Fruit fly (Drosophila melanogaster) whole organism, prepupa: Measurements from ENCODE around the gene Jhbp16.
A peak's percentile ranks its signal among the peaks of the same experiment; 100 is the strongest.

Experiments
- Blimp-1 ChIP-seq: fragments of 200-800 bp; sonication (Bioruptor generic); optimal IDR thresholded peaks from 3 replicates; lab custom pipeline; 2017; ENCODE audit warnings: missing biosample characterization, missing genetic modification characterization, mild to moderate bottlenecking, moderate library complexity, missing genetic modification reagents
- CG10631 ChIP-seq: fragments of 200-800 bp; sonication (Bioruptor generic); optimal IDR thresholded peaks from 2 replicates; lab custom pipeline; 2016; ENCODE audit warnings: missing biosample characterization, missing genetic modification characterization
- CG10669 ChIP-seq: fragments of 200-800 bp; sonication (Bioruptor generic); optimal IDR thresholded peaks from 3 replicates; lab custom pipeline; 2018; ENCODE audit warnings: missing biosample characterization, mild to moderate bottlenecking, missing genetic modification characterization, moderate library complexity
- CG11294 ChIP-seq: fragments of 200-800 bp; sonication (Bioruptor generic); IDR thresholded peaks from 2 replicates; pipeline ENCODE4 v1.3.6; 2022; ENCODE audit warnings: missing biosample characterization, missing genetic modification characterization
- CG11762 ChIP-seq: fragments of 200-800 bp; sonication (Bioruptor generic); optimal IDR thresholded peaks from 3 replicates; lab custom pipeline; 2016; ENCODE audit warnings: missing biosample characterization, missing genetic modification characterization; ENCODE audit not compliant: insufficient read depth
- CG1621 ChIP-seq: fragments of 200-800 bp; sonication (Bioruptor generic); optimal IDR thresholded peaks from 3 replicates; lab custom pipeline; 2018; ENCODE audit warnings: missing biosample characterization, mild to moderate bottlenecking, missing genetic modification characterization
- CG31627 ChIP-seq: fragments of 200-800 bp; sonication (Bioruptor generic); optimal IDR thresholded peaks from 3 replicates; lab custom pipeline; 2016; ENCODE audit warnings: missing biosample characterization, missing genetic modification characterization
- CG32006 ChIP-seq: fragments of 200-800 bp; sonication (Bioruptor generic); optimal IDR thresholded peaks from 3 replicates; lab custom pipeline; 2017; ENCODE audit warnings: missing biosample characterization, mild to moderate bottlenecking, missing genetic modification characterization
- CG34406 ChIP-seq: fragments of 200-800 bp; sonication (Bioruptor generic); optimal IDR thresholded peaks from 3 replicates; lab custom pipeline; 2016; ENCODE audit warnings: missing biosample characterization, missing genetic modification characterization
- CG3919 ChIP-seq: fragments of 200-800 bp; sonication (Bioruptor generic); optimal IDR thresholded peaks from 3 replicates; lab custom pipeline; 2016; ENCODE audit warnings: missing biosample characterization, missing genetic modification characterization
- CG4318 ChIP-seq: fragments of 200-800 bp; sonication (Bioruptor generic); optimal IDR thresholded peaks from 3 replicates; lab custom pipeline; 2017; ENCODE audit warnings: missing biosample characterization, mild to moderate bottlenecking, missing genetic modification characterization
- CG6276 ChIP-seq: fragments of 200-800 bp; sonication (Bioruptor generic); optimal IDR thresholded peaks from 2 replicates; lab custom pipeline; 2017; ENCODE audit warnings: missing biosample characterization, mild to moderate bottlenecking, missing genetic modification characterization
- CG6854 ChIP-seq: fragments of 200-800 bp; sonication (Bioruptor generic); optimal IDR thresholded peaks from 2 replicates; lab custom pipeline; 2017; ENCODE audit warnings: missing biosample characterization, mild to moderate bottlenecking, missing genetic modification characterization
- CG7368 ChIP-seq: fragments of 200-800 bp; sonication (Bioruptor generic); optimal IDR thresholded peaks from 3 replicates; lab custom pipeline; 2016; ENCODE audit warnings: missing biosample characterization, missing genetic modification characterization
- CG8119 ChIP-seq: fragments of 200-800 bp; sonication (Bioruptor generic); IDR thresholded peaks from 3 replicates; pipeline ENCODE4 v1.3.6; 2022; ENCODE audit warnings: missing biosample characterization, missing genetic modification characterization
- CG8319 ChIP-seq: fragments of 200-800 bp; sonication (Bioruptor generic); optimal IDR thresholded peaks from 3 replicates; lab custom pipeline; 2016; ENCODE audit warnings: missing biosample characterization, missing genetic modification characterization
- CG8632 ChIP-seq: fragments of 200-800 bp; sonication (Bioruptor generic); optimal IDR thresholded peaks from 3 replicates; lab custom pipeline; 2016; ENCODE audit warnings: missing biosample characterization, missing genetic modification characterization
- CG9139 ChIP-seq: fragments of 200-800 bp; sonication (Bioruptor generic); optimal IDR thresholded peaks from 3 replicates; lab custom pipeline; 2017; ENCODE audit warnings: missing biosample characterization, mild to moderate bottlenecking, missing genetic modification characterization
- Eip75B ChIP-seq: fragments of 200-800 bp; sonication (Bioruptor generic); optimal IDR thresholded peaks from 3 replicates; lab custom pipeline; 2016; ENCODE audit warnings: missing biosample characterization, missing genetic modification characterization
- Eip78C ChIP-seq: fragments of 200-800 bp; sonication (Bioruptor generic); peaks from one replicate; lab custom pipeline; 2016; ENCODE audit warnings: missing biosample characterization, missing genetic modification characterization
- Eip93F ChIP-seq: fragments of 200-800 bp; sonication (Bioruptor generic); optimal IDR thresholded peaks from 2 replicates; lab custom pipeline; 2016; ENCODE audit warnings: missing biosample characterization, mild to moderate bottlenecking, missing genetic modification characterization
- Ets21C ChIP-seq: fragments of 200-800 bp; sonication (Bioruptor generic); optimal IDR thresholded peaks from 3 replicates; lab custom pipeline; 2016; ENCODE audit warnings: missing biosample characterization, missing genetic modification characterization
- Ets96B ChIP-seq: fragments of 200-800 bp; optimal IDR thresholded peaks from 2 replicates; lab custom pipeline; 2019; ENCODE audit warnings: missing biosample characterization, mild to moderate bottlenecking, missing genetic modification characterization, moderate library complexity
- Gug ChIP-seq: fragments of 200-800 bp; sonication (Bioruptor generic); IDR thresholded peaks from 2 replicates; pipeline ENCODE4 v1.3.6; 2022; ENCODE audit warnings: missing biosample characterization, missing genetic modification characterization
- Hr38 ChIP-seq: sonication (Bioruptor generic); optimal IDR thresholded peaks from 2 replicates; lab custom pipeline; 2016; ENCODE audit warnings: missing biosample characterization, missing genetic modification characterization
- Hr39 ChIP-seq: fragments of 200-800 bp; sonication (Bioruptor generic); optimal IDR thresholded peaks from 2 replicates; lab custom pipeline; 2016; ENCODE audit warnings: missing biosample characterization, missing genetic modification characterization
- Hr4 ChIP-seq: fragments of 200-800 bp; sonication (Bioruptor generic); optimal IDR thresholded peaks from 3 replicates; lab custom pipeline; 2016; ENCODE audit warnings: missing biosample characterization, missing genetic modification characterization
- Lpt ChIP-seq: fragments of 200-800 bp; sonication (Bioruptor generic); optimal IDR thresholded peaks from 3 replicates; lab custom pipeline; 2016; ENCODE audit warnings: missing biosample characterization, missing genetic modification characterization
- Met ChIP-seq: fragments of 200-800 bp; sonication (Bioruptor generic); optimal IDR thresholded peaks from 3 replicates; lab custom pipeline; 2016; ENCODE audit warnings: missing biosample characterization, missing genetic modification characterization
- OdsH ChIP-seq: fragments of 200-800 bp; sonication (Bioruptor generic); optimal IDR thresholded peaks from 3 replicates; lab custom pipeline; 2016; ENCODE audit warnings: missing biosample characterization, missing genetic modification characterization
- Smox ChIP-seq: fragments of 200-800 bp; sonication (Bioruptor generic); optimal IDR thresholded peaks from 3 replicates; lab custom pipeline; 2016; ENCODE audit warnings: missing biosample characterization, missing genetic modification characterization
- Sox102F ChIP-seq: fragments of 200-800 bp; sonication (Bioruptor generic); optimal IDR thresholded peaks from 2 replicates; lab custom pipeline; 2016; ENCODE audit warnings: missing biosample characterization, mild to moderate bottlenecking, missing genetic modification characterization
- Sox14 ChIP-seq: fragments of 200-800 bp; sonication (Bioruptor generic); optimal IDR thresholded peaks from 3 replicates; lab custom pipeline; 2016; ENCODE audit warnings: missing biosample characterization, missing genetic modification characterization
- Sox15 ChIP-seq: fragments of 200-800 bp; sonication (Bioruptor generic); optimal IDR thresholded peaks from 3 replicates; lab custom pipeline; 2016; ENCODE audit warnings: missing biosample characterization, missing genetic modification characterization
- acj6 ChIP-seq: fragments of 200-800 bp; sonication (Bioruptor generic); optimal IDR thresholded peaks from 3 replicates; lab custom pipeline; 2016; ENCODE audit warnings: missing biosample characterization, missing genetic modification characterization
- dac ChIP-seq: fragments of 200-800 bp; sonication (Bioruptor generic); optimal IDR thresholded peaks from 2 replicates; lab custom pipeline; 2017; ENCODE audit warnings: missing biosample characterization, mild to moderate bottlenecking, missing genetic modification characterization
- dsx ChIP-seq: fragments of 200-800 bp; optimal IDR thresholded peaks from 3 replicates; lab custom pipeline; 2019; ENCODE audit warnings: missing biosample characterization, mild to moderate bottlenecking, missing genetic modification characterization, moderate library complexity; ENCODE audit not compliant: poor library complexity, severe bottlenecking
- esn ChIP-seq: fragments of 200-800 bp; sonication (Bioruptor generic); optimal IDR thresholded peaks from 2 replicates; lab custom pipeline; 2016; ENCODE audit warnings: missing biosample characterization, mild to moderate bottlenecking, missing genetic modification characterization, moderate library complexity
- fd59A ChIP-seq: fragments of 200-800 bp; sonication (Bioruptor generic); optimal IDR thresholded peaks from 2 replicates; lab custom pipeline; 2017; ENCODE audit warnings: missing biosample characterization, mild to moderate bottlenecking, missing genetic modification characterization, missing genetic modification reagents
- lz ChIP-seq: fragments of 200-800 bp; sonication (Bioruptor generic); optimal IDR thresholded peaks from 3 replicates; lab custom pipeline; 2016; ENCODE audit warnings: missing biosample characterization, missing genetic modification characterization
- net ChIP-seq: fragments of 200-800 bp; sonication (Bioruptor generic); optimal IDR thresholded peaks from 3 replicates; lab custom pipeline; 2016; ENCODE audit warnings: missing biosample characterization, missing genetic modification characterization
- pdm3 ChIP-seq: fragments of 200-800 bp; sonication (Bioruptor generic); optimal IDR thresholded peaks from 3 replicates; lab custom pipeline; 2016; ENCODE audit warnings: missing biosample characterization, missing genetic modification characterization
- salr ChIP-seq, 2 experiments: fragments of 200-800 bp; sonication (Bioruptor generic); optimal IDR thresholded peaks; 3 replicates each; lab custom pipeline; 2016 to 2018; ENCODE audit warnings: missing biosample characterization in 2 of 2, missing genetic modification characterization in 2 of 2, mild to moderate bottlenecking in 1 of 2
- spab ChIP-seq: fragments of 200-800 bp; sonication (Bioruptor generic); optimal IDR thresholded peaks from 2 replicates; lab custom pipeline; 2017; ENCODE audit warnings: missing biosample characterization, mild to moderate bottlenecking, missing genetic modification characterization, missing genetic modification reagents
- topi ChIP-seq: fragments of 200-800 bp; sonication (Bioruptor generic); optimal IDR thresholded peaks from 3 replicates; lab custom pipeline; 2016; ENCODE audit warnings: missing biosample characterization, missing genetic modification characterization

Gene Jhbp16

DNA sequence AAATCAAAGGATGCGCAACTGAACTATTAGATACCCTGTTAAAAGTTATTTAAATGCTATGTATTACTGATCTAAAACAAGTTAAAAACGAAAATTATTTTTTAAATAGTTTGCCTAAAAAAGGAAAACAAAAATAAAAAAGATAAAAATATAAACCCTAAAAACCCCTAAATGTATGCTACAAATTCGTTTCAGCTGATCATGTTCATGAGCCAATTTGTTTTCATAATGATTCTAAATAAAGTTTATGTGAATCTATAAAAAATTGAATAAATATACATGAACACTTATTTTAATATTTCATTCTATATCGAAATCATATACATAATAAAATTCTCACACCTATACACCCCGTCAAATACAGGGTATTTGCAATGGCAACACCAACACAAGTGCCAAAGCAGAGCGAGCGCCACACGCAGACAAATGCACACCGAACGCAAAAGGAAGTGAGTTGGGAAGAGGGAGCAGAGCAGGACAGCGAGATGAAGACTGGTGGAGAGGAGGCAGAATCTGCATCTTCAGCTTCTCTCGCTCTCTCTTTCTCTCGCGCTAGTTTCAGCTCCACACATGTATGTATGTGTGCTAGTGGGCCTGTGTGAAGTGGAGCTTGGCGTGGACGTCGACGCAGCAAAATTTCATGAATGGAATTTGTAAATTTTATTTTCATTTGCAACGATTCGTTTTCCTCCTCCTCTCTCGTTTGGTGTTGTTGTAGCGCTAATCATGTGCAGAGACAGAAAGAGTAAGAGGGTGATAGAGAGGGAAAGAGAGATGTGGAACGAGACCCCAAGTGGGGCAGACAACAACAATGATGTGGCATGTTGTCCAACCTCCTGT lies 12.9 kb upstream of the Jhbp16 start (continued):
- TF ChIP-seq Blimp-1 (GFP tag; lab: Kevin White, UChicago) (peak; percentile 39), Ets21C (GFP tag; lab: Kevin White, UChicago) (peak; percentile 26), CG11762 (GFP tag; lab: Kevin White, UChicago) (peak; percentile 84), CG8632 (peak; percentile 88), Eip93F (peak; percentile 28), Lpt (peak; percentile 58), CG4318 (GFP tag; lab: Kevin White, UChicago) (peak; percentile 91), Eip75B (GFP tag; lab: Kevin White, UChicago) (peak; percentile 77), CG34406 (peak; percentile 89), dsx (GFP tag; lab: Kevin White, UChicago) (peak; percentile 98), Hr4 (peak; percentile 85), topi (GFP tag; lab: Kevin White, UChicago) (peak; percentile 81), CG3919 (GFP tag; lab: Kevin White, UChicago) (peak; percentile 91), CG11294 (GFP tag; lab: Robert Waterston, UW) (peak; percentile 58; the same call in 1 of the 2 replicates), CG31627 (peak; percentile 65), Hr38 (GFP tag; lab: Kevin White, UChicago) (no peak), Sox14 (GFP tag; lab: Kevin White, UChicago) (peak; percentile 76), OdsH (GFP tag; lab: Kevin White, UChicago) (peak; percentile 90), CG8119 (GFP tag; lab: Robert Waterston, UW) (peak; percentile 91), spab (GFP tag; lab: Kevin White, UChicago) (peak; percentile 95), net (GFP tag; lab: Kevin White, UChicago) (peak; percentile 87), Gug (GFP tag; lab: Robert Waterston, UW) (peak; percentile 30), Hr39 (GFP tag; lab: Kevin White, UChicago) (peak; percentile 52), Sox15 (GFP tag; lab: Kevin White, UChicago) (peak; percentile 79), esn (peak; percentile 92), Met (GFP tag; lab: Kevin White, UChicago) (peak; percentile 81), CG9139 (GFP tag; lab: Kevin White, UChicago) (peak; percentile 90), salr (GFP tag; optimal IDR thresholded peaks at IDR 0.05; lab: Kevin White, UChicago) (peak; percentile 47 to 97), Smox (peak; percentile 75)

DNA sequence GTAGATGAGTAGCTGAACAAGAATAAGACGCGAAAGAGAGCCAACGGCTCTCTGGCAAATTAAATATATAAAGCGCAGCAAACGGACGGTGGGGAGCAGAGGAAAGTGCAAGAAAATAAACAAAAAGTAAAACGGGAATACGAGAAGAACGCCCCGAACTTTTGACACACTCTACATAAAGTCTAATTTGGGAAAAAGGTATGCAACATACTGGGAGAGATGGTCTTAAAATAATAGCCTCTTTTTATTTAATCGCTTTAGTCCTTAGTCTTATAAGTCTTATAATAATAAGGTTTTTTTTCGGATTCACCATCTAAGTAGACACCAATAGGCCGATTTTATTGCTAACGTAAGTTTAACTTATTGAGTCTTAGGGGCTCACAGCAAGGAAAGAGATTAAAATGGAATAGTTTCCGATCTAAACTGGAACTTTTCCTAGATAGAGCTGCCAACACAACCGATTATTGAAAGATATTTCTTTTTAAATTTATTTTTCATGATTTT lies 11.2 kb upstream of the Jhbp16 start:
- TF ChIP-seq acj6 (GFP tag; lab: Kevin White, UChicago) (peak; percentile 46), CG11294 (GFP tag; lab: Robert Waterston, UW) (no peak), pdm3 (GFP tag; lab: Kevin White, UChicago) (peak; percentile 45), Eip75B (GFP tag; lab: Kevin White, UChicago) (peak; percentile 64), Ets96B (peak; percentile 33), CG6276 (GFP tag; lab: Kevin White, UChicago) (peak; percentile 28), lz (GFP tag; lab: Kevin White, UChicago) (peak; percentile 46), CG3919 (GFP tag; lab: Kevin White, UChicago) (peak; percentile 46), Hr4 (peak; percentile 8), CG32006 (GFP tag; lab: Kevin White, UChicago) (peak; percentile 78), CG6854 (GFP tag; lab: Kevin White, UChicago) (no peak), fd59A (peak; percentile 66), esn (peak; percentile 59), CG10669 (GFP tag; lab: Kevin White, UChicago) (peak; percentile 36), CG1621 (tag; lab: Kevin White, UChicago) (no peak), CG8119 (GFP tag; lab: Robert Waterston, UW) (0 out of 3 replicates have a peak, but pooled peaks have one; percentile 25), Lpt (peak; percentile 35), Sox15 (GFP tag; lab: Kevin White, UChicago) (no peak), OdsH (GFP tag; lab: Kevin White, UChicago) (peak; percentile 47), Ets21C (GFP tag; lab: Kevin White, UChicago) (no peak), Hr39 (GFP tag; lab: Kevin White, UChicago) (peak; percentile 38), topi (GFP tag; lab: Kevin White, UChicago) (peak; percentile 42), Sox102F (no peak), Met (GFP tag; lab: Kevin White, UChicago) (peak; percentile 25), salr (GFP tag; optimal IDR thresholded peaks at IDR 0.05; lab: Kevin White, UChicago) (peak in 1 of 2 experiments; percentile 68), CG31627 (peak; percentile 17), Eip78C (GFP tag; lab: Kevin White, UChicago) (peak; percentile 91), CG34406 (peak; percentile 24), Smox (peak; percentile 16), CG7368 (no peak), CG8319 (no peak), Eip93F (no peak), dac (GFP tag; lab: Kevin White, UChicago) (no peak), CG10631 (GFP tag; lab: Kevin White, UChicago) (peak; percentile 63)
